Fruit fly (Drosophila melanogaster) whole organism, embryonic: ENCODE data around the gene Stt3B.

Experiments used
- Asciz ChIP-seq: fragments of 200-800 bp; sonication (Bioruptor generic); optimal IDR thresholded peaks from 2 replicates; lab custom pipeline; 2017; ENCODE audit warnings: missing biosample characterization, mild to moderate bottlenecking, missing genetic modification characterization, missing genetic modification reagents
- CG10654 ChIP-seq: fragments of 200-800 bp; sonication (Bioruptor generic); optimal IDR thresholded peaks from 2 replicates; lab custom pipeline; 2016; ENCODE audit warnings: missing biosample characterization, missing genetic modification characterization
- CG11247 ChIP-seq: fragments of 200-800 bp; sonication (Bioruptor generic); IDR thresholded peaks from 2 replicates; pipeline ENCODE4 v1.3.6; 2022; ENCODE audit warnings: missing biosample characterization, missing genetic modification characterization
- CG11456 ChIP-seq: fragments of 200-800 bp; sonication (Bioruptor generic); IDR thresholded peaks from 3 replicates; pipeline ENCODE4 v1.3.6; 2022; ENCODE audit warnings: missing biosample characterization, missing genetic modification characterization
- CG12942 ChIP-seq: fragments of 200-800 bp; sonication (Bioruptor generic); optimal IDR thresholded peaks from 3 replicates; lab custom pipeline; 2016; ENCODE audit warnings: missing biosample characterization, missing genetic modification characterization
- CG13624 ChIP-seq: fragments of 200-800 bp; sonication (Bioruptor generic); optimal IDR thresholded peaks from 2 replicates; lab custom pipeline; 2016; ENCODE audit warnings: missing biosample characterization, missing genetic modification characterization
- CG14441 ChIP-seq: fragments of 200-800 bp; sonication (Bioruptor generic); IDR thresholded peaks from 2 replicates; pipeline ENCODE4 v1.3.6; 2022; ENCODE audit warnings: missing biosample characterization, missing genetic modification characterization
- CG17328 ChIP-seq: fragments of 200-800 bp; sonication (Bioruptor generic); IDR thresholded peaks from 2 replicates; pipeline ENCODE4 v1.3.6; 2022; ENCODE audit warnings: missing biosample characterization, missing genetic modification characterization
- CG1832 ChIP-seq: fragments of 200-800 bp; sonication (Bioruptor generic); optimal IDR thresholded peaks from 2 replicates; lab custom pipeline; 2017; ENCODE audit warnings: missing biosample characterization, mild to moderate bottlenecking, missing genetic modification characterization, inconsistent platforms
- CG32532 ChIP-seq: fragments of 200-800 bp; sonication (Bioruptor generic); IDR thresholded peaks from 2 replicates; pipeline ENCODE4 v1.3.6; 2022; ENCODE audit warnings: missing biosample characterization, missing genetic modification characterization
- CG34422 ChIP-seq: fragments of 200-800 bp; sonication (Bioruptor generic); IDR thresholded peaks from 3 replicates; pipeline ENCODE4 v1.3.6; 2022; ENCODE audit warnings: missing biosample characterization, missing genetic modification characterization
- CG6175 ChIP-seq: fragments of 200-800 bp; sonication (Bioruptor generic); IDR thresholded peaks from 3 replicates; pipeline ENCODE4 v1.3.6; 2022; ENCODE audit warnings: missing biosample characterization, missing genetic modification characterization
- CG8944 ChIP-seq: fragments of 200-800 bp; sonication (Bioruptor generic); optimal IDR thresholded peaks from 3 replicates; lab custom pipeline; 2016; ENCODE audit warnings: missing biosample characterization, missing genetic modification characterization
- CG9437 ChIP-seq: fragments of 200-800 bp; sonication (Bioruptor generic); optimal IDR thresholded peaks from 2 replicates; lab custom pipeline; 2018; ENCODE audit warnings: missing biosample characterization, mild to moderate bottlenecking, missing genetic modification characterization
- CG9797 ChIP-seq: fragments of 200-800 bp; sonication (Bioruptor generic); optimal IDR thresholded peaks from 3 replicates; lab custom pipeline; 2018; ENCODE audit warnings: missing biosample characterization, mild to moderate bottlenecking, missing genetic modification characterization
- D ChIP-seq, 2 experiments: fragments of 200-800 bp in 1 of 2; fragments of >200 bp in 1 of 2; sonication (Bioruptor generic) in 1 of 2; optimal IDR thresholded peaks; 2 replicates in 1 of 2; 3 replicates in 1 of 2; lab custom pipeline; 2017; ENCODE audit warnings: mild to moderate bottlenecking in 1 of 2, missing biosample characterization in 1 of 2, missing genetic modification characterization in 1 of 2, missing genetic modification reagents in 1 of 2
- Fer1 ChIP-seq: fragments of 200-800 bp; sonication (Bioruptor generic); optimal IDR thresholded peaks from 2 replicates; lab custom pipeline; 2017; ENCODE audit warnings: missing biosample characterization, mild to moderate bottlenecking, missing genetic modification characterization
- HLH54F ChIP-seq: fragments of 200-800 bp; sonication (Bioruptor generic); optimal IDR thresholded peaks from 3 replicates; lab custom pipeline; 2016; ENCODE audit warnings: missing biosample characterization, missing genetic modification characterization
- Hey ChIP-seq: fragments of 200-800 bp; sonication (Bioruptor generic); optimal IDR thresholded peaks from 3 replicates; lab custom pipeline; 2018; ENCODE audit warnings: missing biosample characterization, mild to moderate bottlenecking, missing genetic modification characterization
- Mad ChIP-seq: fragments of 200-800 bp; sonication (Bioruptor generic); optimal IDR thresholded peaks from 2 replicates; lab custom pipeline; 2016; ENCODE audit warnings: missing biosample characterization, missing genetic modification characterization
- Mes4 ChIP-seq: fragments of 200-800 bp; sonication (Bioruptor generic); optimal IDR thresholded peaks from 2 replicates; lab custom pipeline; 2016; ENCODE audit warnings: missing biosample characterization, missing genetic modification characterization
- NC2β ChIP-seq: fragments of 200-800 bp; sonication (Bioruptor generic); optimal IDR thresholded peaks from 2 replicates; lab custom pipeline; 2016; ENCODE audit warnings: missing biosample characterization, missing genetic modification characterization
- NFAT ChIP-seq: fragments of 200-800 bp; sonication (Bioruptor generic); IDR thresholded peaks from 2 replicates; pipeline ENCODE4 v1.3.6; 2022; ENCODE audit warnings: missing biosample characterization, missing genetic modification characterization
- Neu2 ChIP-seq: fragments of 200-800 bp; sonication (Bioruptor generic); optimal IDR thresholded peaks from 3 replicates; lab custom pipeline; 2016; ENCODE audit warnings: missing biosample characterization, missing genetic modification characterization, borderline replicate concordance
- Pdp1 ChIP-seq, 2 experiments: fragments of 200-800 bp; sonication (Bioruptor generic); optimal IDR thresholded peaks; 3 replicates each; lab custom pipeline; 2016; ENCODE audit warnings: missing biosample characterization in 2 of 2, missing genetic modification characterization in 2 of 2, mild to moderate bottlenecking in 1 of 2, moderate library complexity in 1 of 2
- Sox102F ChIP-seq: fragments of 200-800 bp; sonication (Bioruptor generic); optimal IDR thresholded peaks from 2 replicates; lab custom pipeline; 2018; ENCODE audit warnings: missing biosample characterization, mild to moderate bottlenecking, missing genetic modification characterization, moderate library complexity
- Stat92E ChIP-seq, 3 experiments: fragments of >200 bp in 2 of 3; fragments of 200-800 bp in 1 of 3; sonication (Bioruptor generic) in 1 of 3; optimal IDR thresholded peaks; 2 replicates each; lab custom pipeline; 2017 to 2019; ENCODE audit warnings: missing biosample characterization in 3 of 3, missing genetic modification characterization in 3 of 3, mild to moderate bottlenecking in 1 of 3, moderate library complexity in 1 of 3
- ap ChIP-seq: fragments of 200-800 bp; sonication (Bioruptor generic); IDR thresholded peaks from 2 replicates; pipeline ENCODE4 v1.3.6; 2022; ENCODE audit warnings: missing biosample characterization, missing genetic modification characterization
- ash1 ChIP-seq: fragments of 200-800 bp; sonication (Bioruptor generic); optimal IDR thresholded peaks from 2 replicates; lab custom pipeline; 2018; ENCODE audit warnings: missing biosample characterization, mild to moderate bottlenecking, missing genetic modification characterization
- bigmax ChIP-seq: fragments of 200-800 bp; sonication (Bioruptor generic); optimal IDR thresholded peaks from 2 replicates; lab custom pipeline; 2018; ENCODE audit warnings: missing biosample characterization, mild to moderate bottlenecking, missing genetic modification characterization
- ems ChIP-seq: fragments of 200-800 bp; sonication (Bioruptor generic); optimal IDR thresholded peaks from 3 replicates; lab custom pipeline; 2016; ENCODE audit warnings: missing biosample characterization, missing genetic modification characterization
- eve ChIP-seq, 2 experiments: fragments of >200 bp; optimal IDR thresholded peaks; 2 replicates each; lab custom pipeline; 2017; ENCODE audit warnings: missing biosample characterization in 2 of 2, missing genetic modification characterization in 2 of 2
- fd64A ChIP-seq: fragments of 200-800 bp; sonication (Bioruptor generic); optimal IDR thresholded peaks from 3 replicates; lab custom pipeline; 2018; ENCODE audit warnings: missing biosample characterization, mild to moderate bottlenecking, missing genetic modification characterization
- grn ChIP-seq: fragments of 200-800 bp; sonication (Bioruptor generic); optimal IDR thresholded peaks from 3 replicates; lab custom pipeline; 2017; ENCODE audit warnings: missing biosample characterization, missing genetic modification characterization
- gro ChIP-seq: fragments of 200-800 bp; sonication (Bioruptor generic); optimal IDR thresholded peaks from 2 replicates; lab custom pipeline; 2016; ENCODE audit warnings: missing biosample characterization, missing genetic modification characterization
- her ChIP-seq: fragments of 200-800 bp; sonication (Bioruptor generic); optimal IDR thresholded peaks from 2 replicates; lab custom pipeline; 2016; ENCODE audit warnings: missing biosample characterization, missing genetic modification characterization
- insv ChIP-seq, 2 experiments: fragments of 200-800 bp; sonication (Bioruptor generic); optimal IDR thresholded peaks; 3 replicates each; lab custom pipeline; 2016 to 2018; ENCODE audit warnings: missing biosample characterization in 2 of 2, missing genetic modification characterization in 2 of 2
- ken ChIP-seq: fragments of 200-800 bp; sonication (Bioruptor generic); IDR thresholded peaks from 3 replicates; pipeline ENCODE4 v1.3.6; 2022; ENCODE audit warnings: missing biosample characterization, missing genetic modification characterization
- oc ChIP-seq: fragments of 200-800 bp; sonication (Bioruptor generic); optimal IDR thresholded peaks from 2 replicates; lab custom pipeline; 2018; ENCODE audit warnings: missing biosample characterization, mild to moderate bottlenecking, missing genetic modification characterization, moderate library complexity
- pan ChIP-seq, 4 experiments: fragments of >200 bp in 3 of 4; fragments of 200-800 bp in 1 of 4; sonication (Bioruptor generic) in 1 of 4; optimal IDR thresholded peaks in 3 of 4; IDR thresholded peaks in 1 of 4; 2 replicates each; pipeline versions ENCODE4 v1.3.6 to Lab custom; 2017 to 2022; ENCODE audit warnings: missing biosample characterization in 2 of 4, missing genetic modification characterization in 2 of 4, mixed read lengths in 1 of 4
- psq ChIP-seq: fragments of 200-800 bp; sonication (Bioruptor generic); optimal IDR thresholded peaks from 2 replicates; lab custom pipeline; 2017; ENCODE audit warnings: missing biosample characterization, missing genetic modification characterization
- ro ChIP-seq: fragments of 200-800 bp; sonication (Bioruptor generic); IDR thresholded peaks from 2 replicates; pipeline ENCODE4 v1.3.6; 2022; ENCODE audit warnings: missing biosample characterization, missing genetic modification characterization
- salm ChIP-seq: fragments of 200-800 bp; sonication (Bioruptor generic); optimal IDR thresholded peaks from 2 replicates; lab custom pipeline; 2018; ENCODE audit warnings: missing biosample characterization, mild to moderate bottlenecking, missing genetic modification characterization
- scrt ChIP-seq: fragments of 200-800 bp; sonication (Bioruptor generic); optimal IDR thresholded peaks from 2 replicates; lab custom pipeline; 2018; ENCODE audit warnings: missing biosample characterization, mild to moderate bottlenecking, missing genetic modification characterization, moderate library complexity
- seq ChIP-seq: fragments of 200-800 bp; sonication (Bioruptor generic); IDR thresholded peaks from 2 replicates; pipeline ENCODE4 v1.3.6; 2022; ENCODE audit warnings: missing biosample characterization, missing genetic modification characterization
- sr ChIP-seq: fragments of 200-800 bp; sonication (Bioruptor generic); IDR thresholded peaks from 3 replicates; pipeline ENCODE4 v1.3.6; 2022; ENCODE audit warnings: missing biosample characterization, missing genetic modification characterization
- twi ChIP-seq: fragments of 200-800 bp; optimal IDR thresholded peaks from 2 replicates; lab custom pipeline; 2019; ENCODE audit warnings: missing biosample characterization, mild to moderate bottlenecking, missing genetic modification characterization, moderate library complexity
- tx ChIP-seq: fragments of 200-800 bp; sonication (Bioruptor generic); optimal IDR thresholded peaks from 2 replicates; lab custom pipeline; 2016; ENCODE audit warnings: missing biosample characterization, missing genetic modification characterization
- vfl ChIP-seq: fragments of 200-800 bp; sonication (Bioruptor generic); optimal IDR thresholded peaks from 2 replicates; lab custom pipeline; 2016; ENCODE audit warnings: missing biosample characterization, missing genetic modification characterization
- z ChIP-seq: fragments of 200-800 bp; sonication (Bioruptor generic); IDR thresholded peaks from 3 replicates; pipeline ENCODE4 v1.3.6; 2022; ENCODE audit warnings: missing biosample characterization, missing genetic modification characterization

Gene Stt3B

DNA sequence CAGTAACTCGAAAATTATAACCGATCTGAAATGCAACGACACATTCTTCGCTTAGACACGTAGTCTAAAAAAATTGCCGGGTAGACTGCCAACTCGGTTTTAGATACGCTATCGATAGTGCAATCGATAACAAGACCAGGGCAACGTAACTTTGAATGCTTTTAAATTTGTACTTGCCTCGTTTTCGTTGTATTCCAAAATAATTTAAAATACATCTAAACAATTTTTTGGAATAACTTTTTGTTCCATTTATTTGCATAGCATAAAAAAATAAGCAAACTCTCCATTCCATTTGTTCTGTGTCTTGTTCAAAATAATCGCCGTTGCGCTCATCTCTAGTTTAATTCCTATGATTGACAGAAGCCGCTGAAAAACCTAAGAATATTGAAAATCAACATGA is at the start of gene Stt3B, which contains the start of gene CG11839 (continued):
- peak in 1 of 3 experiments; percentile 33 for TF ChIP-seq Stat92E (GFP tag; optimal IDR thresholded peaks at IDR 0.05; lab: Kevin White, UChicago)
- peak in 1 of 2 experiments; percentile 84 for TF ChIP-seq Pdp1 (GFP tag; optimal IDR thresholded peaks at IDR 0.05; lab: Kevin White, UChicago)
- no peak for TF ChIP-seq D (optimal IDR thresholded peaks at IDR 0.05; lab: Kevin White, UChicago)
- TF ChIP-seq D (GFP tag; optimal IDR thresholded peaks at IDR 0.05; lab: Kevin White, UChicago), result no peak
- no peak for TF ChIP-seq eve (GFP tag; optimal IDR thresholded peaks at IDR 0.05; lab: Kevin White, UChicago)
- TF ChIP-seq vfl (GFP tag; lab: Kevin White, UChicago), result peak; percentile 77
- no peak; the same call in 1 of the 2 replicates for TF ChIP-seq CG11247 (GFP tag; lab: Robert Waterston, UW)
- TF ChIP-seq pan (optimal IDR thresholded peaks at IDR 0.05; lab: Kevin White, UChicago), result no peak
- TF ChIP-seq pan (GFP tag; optimal IDR thresholded peaks at IDR 0.05 in 1 of 2, IDR thresholded peaks at IDR 0.05 in 1 of 2), result peak in 1 of 2 experiments; percentile 50
- TF ChIP-seq twi (tag; lab: Kevin White, UChicago), result peak; percentile 57
- peak; percentile 42 for TF ChIP-seq psq (GFP tag; lab: Kevin White, UChicago)
- TF ChIP-seq gro (GFP tag; lab: Kevin White, UChicago), result peak; percentile 79
- TF ChIP-seq insv (GFP tag; optimal IDR thresholded peaks at IDR 0.05; lab: Kevin White, UChicago), result peak in 1 of 2 experiments; percentile 37
- TF ChIP-seq NFAT (GFP tag; lab: Robert Waterston, UW), result no peak
- TF ChIP-seq NC2β (GFP tag; lab: Kevin White, UChicago), result peak; percentile 71
- TF ChIP-seq CG17328 (GFP tag; lab: Robert Waterston, UW), result peak; percentile 56; the same call in 1 of the 2 replicates
- no peak for TF ChIP-seq sr (GFP tag; lab: Robert Waterston, UW)
- TF ChIP-seq ro (GFP tag; lab: Robert Waterston, UW), result no peak
- peak; percentile 79 for TF ChIP-seq CG14441 (GFP tag; lab: Robert Waterston, UW)
- TF ChIP-seq ems (GFP tag; lab: Kevin White, UChicago), result peak; percentile 82
- TF ChIP-seq Mad, result peak; percentile 72
- no peak for TF ChIP-seq Asciz
- no peak for TF ChIP-seq grn (GFP tag; lab: Kevin White, UChicago)
- peak; percentile 62 for TF ChIP-seq her (GFP tag; lab: Kevin White, UChicago)
- TF ChIP-seq scrt (GFP tag; lab: Kevin White, UChicago), result no peak
- no peak for TF ChIP-seq Sox102F (GFP tag; lab: Kevin White, UChicago)
- TF ChIP-seq CG1832 (GFP tag; lab: Kevin White, UChicago), result no peak
- no peak for TF ChIP-seq seq (GFP tag; lab: Robert Waterston, UW)
- peak; percentile 70 for TF ChIP-seq CG10654
- TF ChIP-seq CG9437, result peak; percentile 71
- TF ChIP-seq Mes4 (GFP tag; lab: Kevin White, UChicago), result peak; percentile 53
- TF ChIP-seq Neu2 (GFP tag; lab: Kevin White, UChicago), result peak; percentile 10
- TF ChIP-seq ken, result peak; percentile 58; the same call in 2 of the 3 replicates
- TF ChIP-seq CG8944 (GFP tag; lab: Kevin White, UChicago), result peak; percentile 71
- TF ChIP-seq CG32532, result peak; percentile 69; the same call in 1 of the 2 replicates
- peak; percentile 89 for TF ChIP-seq CG34422 (GFP tag; lab: Robert Waterston, UW)
- TF ChIP-seq Fer1 (GFP tag; lab: Kevin White, UChicago), result peak; percentile 76
- peak; percentile 39 for TF ChIP-seq CG9797 (GFP tag; lab: Kevin White, UChicago)
- TF ChIP-seq HLH54F (GFP tag; lab: Kevin White, UChicago), result peak; percentile 79
- TF ChIP-seq salm (tag; lab: Kevin White, UChicago), result peak; percentile 3
- TF ChIP-seq ap, result no peak
- peak; percentile 84 for TF ChIP-seq CG13624 (GFP tag; lab: Kevin White, UChicago)
- peak; percentile 75 for TF ChIP-seq CG12942 (GFP tag; lab: Kevin White, UChicago)
- TF ChIP-seq oc, result no peak
- peak; percentile 78 for TF ChIP-seq tx (GFP tag; lab: Kevin White, UChicago)
- TF ChIP-seq Hey, result no peak
- TF ChIP-seq ash1 (GFP tag; lab: Kevin White, UChicago), result no peak
- TF ChIP-seq CG6175 (GFP tag; lab: Robert Waterston, UW), result no peak
- TF ChIP-seq fd64A, result no peak
- TF ChIP-seq bigmax, result no peak
- no peak for TF ChIP-seq CG11456
- TF ChIP-seq z (GFP tag; lab: Robert Waterston, UW), result no peak
